Worm (Caenorhabditis elegans): Measurements from ENCODE around the gene cal-8.

Gene cal-8

DNA sequence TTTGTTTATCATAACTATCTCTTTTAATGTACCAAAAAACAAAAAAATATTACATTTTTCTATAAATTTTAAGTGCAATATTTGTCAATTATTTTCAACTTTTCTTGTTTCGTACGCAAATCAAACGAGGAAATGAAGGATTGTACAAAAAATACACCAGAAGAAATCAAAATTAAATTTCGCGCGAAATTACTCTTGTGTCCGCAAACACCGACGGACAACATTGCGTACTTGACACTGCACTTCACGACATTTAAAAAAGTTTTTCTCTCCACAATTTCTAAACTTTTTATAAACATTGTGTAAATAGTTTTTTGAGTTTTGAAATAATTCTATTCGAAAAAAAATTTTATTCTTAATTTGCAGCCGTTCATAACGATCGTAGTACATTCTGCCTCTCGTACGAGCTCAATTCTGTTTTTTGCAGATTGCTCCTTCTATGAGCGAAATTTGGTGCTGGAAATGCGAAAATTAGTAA, 7.9 kb downstream of the cal-8 start, which contains the start of gene mrps-16:
mrps-16 (plus strand) TSS at position 428 of the 478 bp plus-strand sequence.
- TF ChIP-seq nhr-67 (tag; optimal IDR thresholded peaks at IDR 0.05) (no peak), elt-1 (tag; optimal IDR thresholded peaks at IDR 0.05) (no peak), ceh-16 (tag; optimal IDR thresholded peaks at IDR 0.05) (no peak), lin-15B (tag; optimal IDR thresholded peaks at IDR 0.05) (peak; percentile 40), unc-39 (tag; optimal IDR thresholded peaks at IDR 0.05) (no peak), elt-2 (tag; optimal IDR thresholded peaks at IDR 0.05) (no peak), nhr-25 (tag; optimal IDR thresholded peaks at IDR 0.05) (peak; percentile 44), fos-1 (tag; optimal IDR thresholded peaks at IDR 0.05) (no peak), hmg-11 (tag; optimal IDR thresholded peaks at IDR 0.05) (peak; percentile 77), ztf-11 (tag; optimal IDR thresholded peaks at IDR 0.05) (no peak), aly-2 (tag; optimal IDR thresholded peaks at IDR 0.05) (no peak), nhr-11 (tag; optimal IDR thresholded peaks at IDR 0.05) (no peak), nhr-12 (tag; optimal IDR thresholded peaks at IDR 0.05) (no peak), skn-1 (tag; optimal IDR thresholded peaks at IDR 0.05) (no peak), sea-2 (GFP tag; optimal IDR thresholded peaks at IDR 0.05) (no peak), fkh-2 (tag; optimal IDR thresholded peaks at IDR 0.05) (no peak), nhr-43 (tag; optimal IDR thresholded peaks at IDR 0.05; ENCODE audit: poor library complexity, severe bottlenecking) (peak; percentile 22), unc-62 (GFP tag; optimal IDR thresholded peaks at IDR 0.05) (no peak), nhr-237 (tag; optimal IDR thresholded peaks at IDR 0.05) (no peak), ama-1 (optimal IDR thresholded peaks at IDR 0.05) (no peak), zag-1 (tag; optimal IDR thresholded peaks at IDR 0.05) (no peak), elt-3 (tag; optimal IDR thresholded peaks at IDR 0.05) (no peak), nhr-23 (tag; optimal IDR thresholded peaks at IDR 0.05) (no peak), pqm-1 (tag; optimal IDR thresholded peaks at IDR 0.05) (no peak), fkh-10 (GFP tag; optimal IDR thresholded peaks at IDR 0.05) (no peak), ztf-4 (tag; optimal IDR thresholded peaks at IDR 0.05) (no peak), mdl-1 (tag; optimal IDR thresholded peaks at IDR 0.05) (no peak), ceh-82 (tag; optimal IDR thresholded peaks at IDR 0.05) (no peak), egl-5 (tag; optimal IDR thresholded peaks at IDR 0.05) (peak; percentile 8), daf-12 (tag; optimal IDR thresholded peaks at IDR 0.05) (no peak), snpc-4 (tag; optimal IDR thresholded peaks at IDR 0.05) (no peak), jun-1 (tag; optimal IDR thresholded peaks at IDR 0.05) (no peak), pha-4 (tag; optimal IDR thresholded peaks at IDR 0.05) (no peak), nhr-76 (tag; optimal IDR thresholded peaks at IDR 0.05) (no peak), lsy-12 (tag; optimal IDR thresholded peaks at IDR 0.05) (no peak), R02D3.7 (tag; optimal IDR thresholded peaks at IDR 0.05) (peak; percentile 26), ZK546.5 (tag; optimal IDR thresholded peaks at IDR 0.05) (no peak), nfya-1 (tag; optimal IDR thresholded peaks at IDR 0.05; ENCODE audit: insufficient read depth) (peak; percentile 53), nhr-28 (tag; optimal IDR thresholded peaks at IDR 0.05) (no peak), lin-39 (tag; optimal IDR thresholded peaks at IDR 0.05) (peak; percentile 17), mml-1 (tag; optimal IDR thresholded peaks at IDR 0.05) (no peak), ceh-28 (tag; optimal IDR thresholded peaks at IDR 0.05) (peak; percentile 22), tbx-2 (tag; optimal IDR thresholded peaks at IDR 0.05) (no peak), nhr-77 (tag; optimal IDR thresholded peaks at IDR 0.05) (no peak), egl-27 (tag; optimal IDR thresholded peaks at IDR 0.05) (no peak)

DNA sequence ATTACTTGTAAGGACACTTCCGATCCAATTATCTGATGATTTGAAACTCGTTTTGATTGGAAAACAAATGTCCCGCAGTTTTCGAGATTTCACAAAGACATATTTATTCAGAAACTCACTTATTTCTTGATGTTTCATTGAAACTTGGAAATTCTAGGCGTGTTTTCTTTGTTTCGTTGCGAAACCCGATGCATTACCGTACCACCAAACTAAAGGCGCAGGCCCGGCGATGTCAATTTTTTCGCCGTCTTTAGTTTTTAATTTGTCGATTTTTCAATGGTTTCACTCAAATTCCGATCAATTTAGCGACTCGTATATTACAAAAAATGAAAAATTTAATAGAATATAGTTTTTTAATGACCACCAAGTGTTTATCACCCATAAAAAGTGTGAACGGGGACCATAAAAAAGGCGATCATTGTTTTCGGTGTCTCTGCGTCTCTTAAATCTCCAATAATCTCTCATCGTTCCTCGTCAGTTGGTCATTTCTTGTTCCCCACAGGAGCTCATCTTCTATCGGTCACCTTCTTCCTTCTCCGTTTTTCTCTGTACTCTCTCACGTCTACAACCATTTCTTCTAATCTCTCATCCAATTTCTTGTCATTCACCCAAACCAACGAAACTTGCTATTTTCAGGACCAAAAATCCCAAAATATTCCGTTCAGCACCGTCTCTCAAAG, 16.0 kb downstream of the cal-8 start, which contains the start of gene clr-1:
clr-1 (plus strand) TSS at position 630 of the 680 bp plus-strand sequence.
- TF ChIP-seq nfya-1 (tag; optimal IDR thresholded peaks at IDR 0.05; ENCODE audit: insufficient read depth): peak; percentile 7
- no peak for TF ChIP-seq ZK546.5 (tag; optimal IDR thresholded peaks at IDR 0.05)

Data from whole organism, L3 larva.